Fruit fly (Drosophila melanogaster): ENCODE measurements around the gene Gr93c.

DNA sequence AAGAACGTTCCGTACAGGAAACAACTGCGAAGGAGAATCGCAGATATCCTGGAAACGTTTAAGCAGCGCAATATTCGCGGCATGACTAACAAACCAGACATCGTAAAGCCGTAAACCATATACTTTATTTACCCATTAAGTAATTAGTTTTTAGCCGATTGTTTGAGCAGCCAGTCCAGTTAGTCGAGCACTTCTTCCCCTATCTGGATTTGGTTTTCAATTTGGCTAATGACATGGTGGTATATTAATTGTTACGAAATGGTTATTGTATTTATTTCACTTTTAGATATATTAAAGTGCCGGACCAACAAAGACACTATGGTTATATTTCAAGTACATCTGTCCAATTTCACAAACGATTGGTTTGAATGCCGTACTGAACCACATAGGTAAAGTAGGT lies 1.4 kb downstream of the Gr93c start, which contains the start of gene Gr93b:
- no peak for TF ChIP-seq salr (GFP tag; optimal IDR thresholded peaks at IDR 0.05)
- no peak for TF ChIP-seq Blimp-1 (GFP tag; optimal IDR thresholded peaks at IDR 0.05)
- TF ChIP-seq Eip75B (GFP tag; optimal IDR thresholded peaks at IDR 0.05) = no peak
- no peak for TF ChIP-seq OdsH (GFP tag; optimal IDR thresholded peaks at IDR 0.05)
- TF ChIP-seq achi (GFP tag; optimal IDR thresholded peaks at IDR 0.05) = no peak
- no peak for TF ChIP-seq Sox102F (GFP tag; optimal IDR thresholded peaks at IDR 0.05)
- TF ChIP-seq CG16779 (tag; optimal IDR thresholded peaks at IDR 0.05) = no peak
- no peak for TF ChIP-seq CG3919 (GFP tag; optimal IDR thresholded peaks at IDR 0.05)
- TF ChIP-seq Smox (GFP tag; optimal IDR thresholded peaks at IDR 0.05) = no peak
- no peak for TF ChIP-seq vri (GFP tag; optimal IDR thresholded peaks at IDR 0.05)
- TF ChIP-seq fkh (GFP tag; optimal IDR thresholded peaks at IDR 0.05) = no peak
- no peak for TF ChIP-seq CG11294 (GFP tag; IDR thresholded peaks at IDR 0.05)

All from whole organism, prepupa.